Worm (Caenorhabditis elegans) whole organism, L4/young adult: ENCODE measurements around the gene C16D9.3.

Source experiments
- W03F9.2 ChIP-seq: fragments of 150-350 bp; optimal IDR thresholded peaks from 2 replicates; lab custom pipeline; 2014; ENCODE audit warnings: missing biosample characterization, missing genetic modification characterization
- dao-5 ChIP-seq: sonication (generic microtip); optimal IDR thresholded peaks from 2 replicates; lab custom pipeline; 2016; ENCODE audit warnings: missing genotype, missing genetic modification characterization, moderate library complexity, missing compliant biosample characterization
- him-1 ChIP-seq: sonication (generic microtip); optimal IDR thresholded peaks from 2 replicates; lab custom pipeline; 2016; ENCODE audit warnings: missing genotype, missing genetic modification reagents, missing genetic modification characterization, missing compliant biosample characterization

- no peak for TF ChIP-seq W03F9.2 (tag; lab: Kevin White, UChicago)
- no peak for TF ChIP-seq dao-5 (tag; lab: Kevin White, UChicago)
- TF ChIP-seq him-1, result no peak
Observed at ce11 chrV:8269878-8270277, 30.1 kb upstream of the C16D9.3 start.
